Fruit fly (Drosophila melanogaster) Kc167 (cell line): Measurements from ENCODE around the gene Cerk.

Source experiments
- Myc ChIP-seq: fragments of >200 bp; optimal IDR thresholded peaks from 2 replicates; lab custom pipeline; 2017; ENCODE audit warnings: missing external identifiers
- Sin3A ChIP-seq: fragments of >200 bp; optimal IDR thresholded peaks from 2 replicates; lab custom pipeline; 2018; ENCODE audit warnings: missing external identifiers
- h ChIP-seq: fragments of >200 bp; optimal IDR thresholded peaks from 3 replicates; lab custom pipeline; 2018; ENCODE audit warnings: missing external identifiers
- insv ChIP-seq: fragments of >200 bp; optimal IDR thresholded peaks from 3 replicates; lab custom pipeline; 2018; ENCODE audit warnings: missing external identifiers
- psq ChIP-seq: fragments of >200 bp; optimal IDR thresholded peaks from 2 replicates; lab custom pipeline; 2017; ENCODE audit warnings: missing external identifiers
- ttk ChIP-seq: sonication (Bioruptor generic); optimal IDR thresholded peaks from 2 replicates; lab custom pipeline; 2017; ENCODE audit warnings: missing external identifiers

The Cerk gene

DNA sequence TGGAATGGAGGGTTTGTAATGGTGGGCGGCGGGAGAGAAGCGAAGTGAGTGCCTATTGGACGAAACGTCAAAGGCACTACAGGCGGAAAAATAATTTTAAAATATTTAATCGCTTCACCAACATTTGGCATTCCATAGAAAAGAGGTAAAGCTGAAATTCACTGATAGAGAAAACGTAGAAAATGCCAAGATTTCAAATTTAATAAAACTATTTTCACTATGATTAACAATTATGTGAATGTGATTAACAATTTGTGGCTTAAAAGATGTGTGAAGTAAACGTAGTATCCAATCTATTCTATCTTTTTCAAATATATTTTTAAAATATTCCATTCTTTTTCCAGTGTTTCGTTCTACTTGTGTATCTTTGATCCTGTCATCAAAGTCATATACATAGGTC lies 21.3 kb upstream of the Cerk start:
- no peak for TF ChIP-seq psq (lab: Kevin White, UChicago)
- TF ChIP-seq insv, result no peak
- no peak for TF ChIP-seq Myc (lab: Kevin White, UChicago)
- no peak for TF ChIP-seq ttk
- no peak for TF ChIP-seq Sin3A (lab: Kevin White, UChicago)
- no peak for TF ChIP-seq h

DNA sequence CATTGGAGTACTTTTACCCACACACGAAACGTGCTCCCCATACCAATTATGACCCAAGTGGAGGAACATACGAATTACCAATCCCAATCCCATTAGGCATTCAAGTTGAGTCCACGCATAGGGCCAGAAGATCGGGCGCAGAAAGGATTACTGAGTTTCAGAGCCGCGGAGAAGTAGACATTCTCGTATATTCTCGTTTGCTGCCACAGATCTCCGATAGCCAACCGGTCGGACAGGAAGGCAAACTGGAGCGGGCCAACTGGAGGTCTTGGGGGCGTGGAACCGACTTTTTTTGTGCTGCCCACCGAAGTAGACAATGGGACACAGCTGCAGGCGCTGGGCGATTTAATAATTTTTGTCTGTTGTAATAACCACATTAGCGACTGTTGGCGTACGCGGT lies 20.9 kb upstream of the Cerk start:
- TF ChIP-seq Sin3A (lab: Kevin White, UChicago) (no peak), Myc (lab: Kevin White, UChicago) (no peak), h (no peak)

DNA sequence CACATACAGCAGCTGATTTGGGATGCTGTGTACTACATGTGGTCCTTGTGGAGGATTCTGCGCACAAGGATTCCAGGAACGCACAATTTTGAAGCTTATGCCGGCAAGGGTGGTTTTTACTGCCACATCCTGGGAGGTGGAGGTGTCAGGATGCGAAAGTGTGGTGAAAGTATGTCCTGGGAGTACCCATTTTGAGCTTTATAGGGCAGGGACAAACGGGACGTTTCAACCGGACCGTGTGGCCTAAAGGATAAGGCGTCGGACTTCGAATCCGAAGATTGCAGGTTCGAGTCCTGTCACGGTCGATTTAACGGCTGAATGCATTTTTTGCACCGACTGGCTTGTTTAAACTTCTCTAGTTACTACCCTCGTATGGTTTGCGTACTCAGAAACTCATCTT lies 19.9 kb upstream of the Cerk start:
- TF ChIP-seq insv (no peak), psq (lab: Kevin White, UChicago) (no peak), ttk (no peak), h (no peak), Sin3A (lab: Kevin White, UChicago) (no peak), Myc (lab: Kevin White, UChicago) (no peak)

DNA sequence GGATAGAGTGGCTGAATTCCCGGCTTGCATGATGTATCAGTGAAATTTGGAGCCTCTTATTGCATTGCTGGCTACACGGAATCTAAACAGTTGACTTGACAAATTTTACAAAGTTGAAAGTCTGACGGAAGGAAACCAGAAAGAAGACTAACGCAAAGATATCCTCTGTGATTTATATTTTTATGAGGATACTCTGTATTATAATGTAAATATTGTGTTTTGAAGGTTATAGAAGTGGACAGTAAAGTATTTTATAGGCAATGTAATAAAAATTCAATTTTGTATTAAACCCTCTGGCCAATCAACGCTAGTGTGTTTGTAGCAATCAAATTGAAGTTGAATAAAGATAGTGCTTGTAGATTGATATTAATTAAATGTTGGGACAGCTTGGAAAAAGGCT lies 19.5 kb upstream of the Cerk start, which contains the start of gene CG14668:
Gene CG14668 (minus strand): TSS at position 101 of the 400 bp plus-strand sequence.
- TF ChIP-seq ttk (no peak), Myc (lab: Kevin White, UChicago) (no peak), Sin3A (lab: Kevin White, UChicago) (no peak)

DNA sequence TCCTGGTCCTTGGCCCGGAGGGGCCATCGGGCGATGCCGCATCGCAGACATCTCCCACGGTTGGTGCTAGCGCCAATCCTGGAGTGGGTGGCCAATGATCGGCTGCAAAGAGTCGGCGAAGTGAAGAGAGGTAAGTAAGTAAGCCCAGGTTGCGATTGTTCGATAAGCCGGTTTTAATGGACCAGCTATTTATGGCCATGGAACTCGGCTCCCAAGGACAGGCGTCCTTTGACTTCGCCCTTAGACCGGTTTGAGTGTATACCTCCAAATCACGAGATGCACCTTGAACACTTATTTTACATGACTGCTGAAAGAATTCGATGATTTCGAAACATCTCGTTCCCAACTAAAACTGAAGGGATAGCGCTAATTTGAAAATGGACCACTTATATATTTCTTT lies 17.7 kb upstream of the Cerk start:
- TF ChIP-seq h (no peak), ttk (no peak), insv (no peak), Sin3A (lab: Kevin White, UChicago) (no peak), psq (lab: Kevin White, UChicago) (no peak), Myc (lab: Kevin White, UChicago) (no peak)

DNA sequence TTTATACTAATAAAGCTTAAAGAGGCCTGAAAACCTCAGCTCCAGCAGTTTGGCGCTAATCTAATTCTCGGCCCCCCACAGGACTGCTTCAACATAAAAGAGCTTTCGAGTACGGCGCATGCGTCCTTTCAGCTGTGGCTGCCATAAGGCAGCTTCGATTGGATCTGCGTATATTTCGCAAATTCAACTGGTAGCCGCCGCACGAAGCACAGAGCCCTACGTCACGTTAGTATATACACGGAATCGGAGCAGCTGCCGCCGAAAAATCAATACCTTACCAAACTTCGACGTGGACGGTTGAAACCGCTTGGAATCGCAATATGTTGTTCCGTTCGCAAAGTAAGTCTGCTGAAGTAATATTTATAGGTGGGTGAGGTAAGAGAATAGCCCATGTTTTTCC lies 8.5 kb upstream of the Cerk start, which contains the start of gene 7B2:
Gene 7B2 (plus strand): TSS at position 169 of the 400 bp plus-strand sequence.
- TF ChIP-seq psq (lab: Kevin White, UChicago) (no peak), h (no peak), Myc (lab: Kevin White, UChicago) (no peak), insv (no peak)

DNA sequence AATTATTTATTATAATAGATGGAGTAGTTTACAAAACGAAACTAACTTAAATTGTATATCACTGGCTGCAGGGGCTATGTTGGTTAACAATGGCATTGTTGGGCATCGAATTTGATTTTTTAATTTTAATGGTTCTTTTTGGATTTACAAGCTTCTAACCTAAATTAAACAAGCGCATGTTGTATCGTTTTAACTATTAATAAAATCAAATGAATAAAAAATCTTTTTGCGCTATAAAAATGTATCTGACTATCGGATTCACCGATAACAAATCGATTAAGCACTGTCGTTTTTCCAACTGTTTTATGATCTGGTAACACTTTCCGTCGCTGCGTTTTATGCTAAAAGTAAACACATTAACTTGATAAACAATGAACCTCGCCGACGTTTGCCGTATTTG lies 6.6 kb upstream of the Cerk start, which contains the start of the genes hd and CG14667:
Gene hd (minus strand): TSS at position 243 of the 400 bp plus-strand sequence.
Gene CG14667 (plus strand): TSS at position 303 of the 400 bp plus-strand sequence.
- TF ChIP-seq insv (no peak), Sin3A (lab: Kevin White, UChicago) (no peak), ttk (no peak), h (no peak), psq (lab: Kevin White, UChicago) (no peak), Myc (lab: Kevin White, UChicago) (no peak)

DNA sequence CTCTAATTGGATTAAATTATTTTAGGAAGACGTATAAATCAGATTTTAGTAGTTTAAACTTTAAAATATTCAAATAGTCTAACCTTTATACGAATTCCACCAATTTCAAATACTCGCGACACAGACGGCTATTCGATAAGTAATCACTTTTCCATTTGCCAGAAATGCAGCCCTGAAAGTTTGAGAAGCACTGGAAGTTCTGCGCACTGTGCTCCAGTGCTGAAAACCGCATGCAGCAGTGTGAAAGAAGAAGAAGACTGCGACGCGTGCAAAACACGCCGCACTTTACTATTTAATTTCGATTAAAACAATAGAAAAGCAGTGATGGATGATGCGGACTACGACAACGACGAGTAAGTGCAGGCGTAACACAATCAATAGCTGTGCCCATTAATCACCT lies 3.5 kb upstream of the Cerk start, which contains the start of gene Polr2F:
Gene Polr2F (plus strand): TSS at position 233 of the 400 bp plus-strand sequence.
- TF ChIP-seq psq (lab: Kevin White, UChicago) (peak; percentile 1), h (no peak)

DNA sequence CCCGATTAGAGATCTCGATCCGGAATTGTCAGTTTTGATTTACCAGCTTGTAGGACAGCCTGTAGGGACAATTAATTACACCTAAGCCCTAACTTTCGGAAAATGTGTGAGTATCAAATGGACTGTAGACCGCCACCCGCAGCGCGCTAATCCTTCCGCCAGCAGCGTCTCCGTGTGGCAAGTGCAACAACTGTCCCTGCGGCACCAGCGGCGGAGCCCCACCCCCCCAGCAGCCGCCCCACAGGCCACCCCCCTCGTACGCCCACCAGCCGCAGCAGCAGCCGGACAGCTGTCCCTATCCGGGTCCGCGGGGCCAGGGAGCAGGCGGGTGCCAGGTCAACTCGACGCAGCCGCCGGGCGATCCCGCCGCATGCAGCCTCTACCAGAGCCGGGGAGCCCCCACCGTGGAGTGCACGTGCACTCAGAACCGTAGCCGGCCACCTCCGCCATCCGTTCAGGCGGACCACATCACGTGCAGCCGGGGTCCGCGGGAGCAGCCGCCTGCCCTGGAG lies 1.4 kb upstream of the Cerk start, which contains the start of the genes CG31542 and CG34277:
Gene CG31542 (plus strand): TSS at position 51 of the 512 bp plus-strand sequence.
Gene CG34277 (plus strand): TSS at position 51 of the 512 bp plus-strand sequence.
- no peak for TF ChIP-seq Sin3A (lab: Kevin White, UChicago)
- TF ChIP-seq psq (lab: Kevin White, UChicago), result no peak
- TF ChIP-seq h, result no peak
- no peak for TF ChIP-seq Myc (lab: Kevin White, UChicago)
- TF ChIP-seq insv, result no peak
- no peak for TF ChIP-seq ttk

DNA sequence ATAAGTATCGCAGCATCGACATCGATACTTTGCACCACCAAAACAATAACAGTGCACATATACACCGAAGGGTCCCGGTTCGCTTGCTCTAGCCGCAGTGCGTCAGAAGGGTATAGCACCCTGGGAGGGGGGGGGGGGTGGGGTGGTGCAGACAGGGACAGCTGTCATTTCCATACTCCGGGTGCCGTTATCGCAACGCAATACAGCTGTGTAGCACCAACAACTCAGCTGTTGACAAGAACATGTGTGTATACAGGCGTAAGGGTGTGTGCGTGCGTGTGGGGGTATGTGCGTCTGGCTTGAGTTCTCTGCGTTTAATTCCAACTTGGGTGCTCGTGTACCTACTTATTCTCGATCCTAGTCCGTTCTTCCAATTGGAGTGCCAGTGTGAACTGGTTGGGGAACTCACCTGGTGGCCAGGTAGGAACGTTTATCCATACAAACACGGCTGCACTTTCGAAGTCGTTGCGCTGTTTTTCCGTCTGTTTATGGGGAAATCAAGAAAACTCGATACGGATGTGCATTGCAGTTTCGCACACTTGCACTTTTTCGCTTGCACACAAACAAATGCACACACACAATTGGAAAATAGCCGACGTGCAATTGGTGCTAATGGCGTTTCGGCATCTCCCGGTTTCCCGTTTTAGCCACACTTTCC lies 465 bp downstream of the Cerk start:
- TF ChIP-seq h (no peak), Myc (lab: Kevin White, UChicago) (no peak), psq (lab: Kevin White, UChicago) (no peak), insv (no peak), ttk (no peak)

DNA sequence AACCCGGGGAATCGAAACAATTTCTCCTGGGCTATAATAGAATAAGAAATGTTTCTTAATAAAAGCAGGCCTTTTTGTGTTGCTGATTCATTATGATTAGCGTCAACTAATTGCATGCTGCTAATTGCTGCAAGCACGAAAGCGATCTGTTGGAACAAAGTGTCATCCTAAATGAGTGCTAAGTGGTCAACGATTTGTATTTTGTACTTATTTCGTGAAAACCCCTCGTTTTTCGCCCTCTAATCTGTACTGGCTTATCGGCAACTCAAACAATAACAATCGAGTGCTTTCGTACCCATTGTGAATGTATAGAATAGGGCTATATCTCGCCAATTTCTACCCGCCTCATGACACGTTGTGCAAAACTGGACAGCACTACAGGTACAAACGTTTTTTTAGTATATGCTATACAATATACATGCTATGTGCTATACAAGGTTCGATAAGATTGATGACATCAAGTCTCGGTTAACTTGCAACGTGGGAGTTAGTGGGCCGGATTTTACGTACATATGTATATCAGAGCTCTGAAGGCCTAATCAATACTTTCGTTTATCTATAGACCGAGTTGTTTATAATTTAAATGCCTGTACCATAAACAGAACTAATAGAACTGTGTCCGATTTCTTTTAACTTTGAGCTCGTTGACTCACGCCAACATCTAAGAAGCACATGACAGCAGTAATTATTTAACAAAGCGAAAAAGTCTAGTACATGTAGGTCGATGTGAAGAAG lies 3.4 kb downstream of the Cerk start:
- TF ChIP-seq psq (lab: Kevin White, UChicago) (no peak), insv (no peak), ttk (no peak), h (no peak), Myc (lab: Kevin White, UChicago) (no peak), Sin3A (lab: Kevin White, UChicago) (no peak)

DNA sequence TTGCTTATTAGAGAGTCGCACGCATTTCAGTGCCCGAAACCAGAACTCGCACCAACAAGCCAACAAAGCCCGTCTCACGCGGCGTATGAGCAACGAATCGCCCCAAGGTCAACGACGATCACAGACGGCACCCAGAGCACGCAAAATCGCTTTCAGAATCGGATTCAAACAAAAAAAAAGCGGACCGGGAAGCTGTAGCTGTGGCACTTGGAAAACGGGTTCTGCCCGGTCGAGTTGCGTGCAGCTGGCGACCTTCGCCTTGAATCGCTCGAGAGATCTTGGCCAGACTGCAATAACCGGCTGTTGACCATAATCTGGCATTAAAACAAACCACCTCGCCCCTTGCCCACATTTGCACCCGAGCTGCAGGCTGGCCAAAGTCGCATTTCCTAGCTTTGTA lies 4.7 kb downstream of the Cerk start:
- no peak for TF ChIP-seq Myc (lab: Kevin White, UChicago)
- no peak for TF ChIP-seq psq (lab: Kevin White, UChicago)
- no peak for TF ChIP-seq h
- no peak for TF ChIP-seq Sin3A (lab: Kevin White, UChicago)
- no peak for TF ChIP-seq ttk
- TF ChIP-seq insv, result no peak
